Fruit fly (Drosophila melanogaster) whole organism, embryonic: ENCODE data around the gene Irc.

ENCODE experiments used
- Adf1 ChIP-seq: fragments of 200-800 bp; sonication (Bioruptor generic); IDR thresholded peaks from 2 replicates; pipeline ENCODE4 v1.3.6; 2022; ENCODE audit warnings: missing biosample characterization, missing genetic modification characterization
- Atf6 ChIP-seq: fragments of 200-800 bp; sonication (Bioruptor generic); IDR thresholded peaks from 2 replicates; pipeline ENCODE4 v1.3.6; 2022; ENCODE audit warnings: missing biosample characterization, missing genetic modification characterization
- CG11247 ChIP-seq: fragments of 200-800 bp; sonication (Bioruptor generic); IDR thresholded peaks from 2 replicates; pipeline ENCODE4 v1.3.6; 2022; ENCODE audit warnings: missing biosample characterization, missing genetic modification characterization
- CG11560 ChIP-seq: fragments of 200-800 bp; sonication (Bioruptor generic); IDR thresholded peaks from 3 replicates; pipeline ENCODE4 v1.3.6; 2022; ENCODE audit warnings: missing biosample characterization, missing genetic modification characterization
- CG11695 ChIP-seq: fragments of 200-800 bp; sonication (Bioruptor generic); IDR thresholded peaks from 3 replicates; pipeline ENCODE4 v1.3.6; 2022; ENCODE audit warnings: missing biosample characterization, missing genetic modification characterization
- CG12071 ChIP-seq: fragments of 200-800 bp; sonication (Bioruptor generic); optimal IDR thresholded peaks from 3 replicates; lab custom pipeline; 2018; ENCODE audit warnings: missing biosample characterization, mild to moderate bottlenecking, missing genetic modification characterization
- CG12299 ChIP-seq: fragments of 200-800 bp; sonication (Bioruptor generic); optimal IDR thresholded peaks from 2 replicates; lab custom pipeline; 2018; ENCODE audit warnings: missing biosample characterization, mild to moderate bottlenecking, missing genetic modification characterization
- CG13296 ChIP-seq: fragments of 200-800 bp; sonication (Bioruptor generic); optimal IDR thresholded peaks from 3 replicates; lab custom pipeline; 2018; ENCODE audit warnings: missing biosample characterization, mild to moderate bottlenecking, missing genetic modification characterization
- CG15601 ChIP-seq: fragments of 200-800 bp; sonication (Bioruptor generic); optimal IDR thresholded peaks from 3 replicates; lab custom pipeline; 2019; ENCODE audit warnings: missing biosample characterization, mild to moderate bottlenecking, missing genetic modification characterization, moderate library complexity
- CG16779 ChIP-seq: fragments of 200-800 bp; sonication (Bioruptor generic); IDR thresholded peaks from 2 replicates; pipeline ENCODE4 v1.3.6; 2022; ENCODE audit warnings: missing biosample characterization, missing genetic modification characterization
- CG2199 ChIP-seq: fragments of 200-800 bp; sonication (Bioruptor generic); IDR thresholded peaks from 3 replicates; pipeline ENCODE4 v1.3.6; 2022; ENCODE audit warnings: missing biosample characterization, missing genetic modification characterization
- CG3065 ChIP-seq: fragments of 200-800 bp; sonication (Bioruptor generic); optimal IDR thresholded peaks from 2 replicates; lab custom pipeline; 2016; ENCODE audit warnings: missing biosample characterization, missing genetic modification characterization
- CG6272 ChIP-seq: fragments of 200-800 bp; sonication (Bioruptor generic); IDR thresholded peaks from 2 replicates; pipeline ENCODE4 v1.3.6; 2022; ENCODE audit warnings: missing biosample characterization, missing genetic modification characterization
- CG6654 ChIP-seq: fragments of 200-800 bp; sonication (Bioruptor generic); optimal IDR thresholded peaks from 2 replicates; lab custom pipeline; 2017; ENCODE audit warnings: missing biosample characterization, mild to moderate bottlenecking, missing genetic modification characterization
- CG7928 ChIP-seq: fragments of 200-800 bp; sonication (Bioruptor generic); optimal IDR thresholded peaks from 2 replicates; lab custom pipeline; 2017; ENCODE audit warnings: missing biosample characterization, mild to moderate bottlenecking, missing genetic modification characterization
- CG7963 ChIP-seq: fragments of 200-800 bp; sonication (Bioruptor generic); IDR thresholded peaks from 3 replicates; pipeline ENCODE4 v1.3.6; 2022; ENCODE audit warnings: missing biosample characterization, missing genetic modification characterization; ENCODE audit not compliant: partially characterized antibody
- CG8290 ChIP-seq, 3 experiments: fragments of 200-800 bp; sonication (Bioruptor generic); optimal IDR thresholded peaks; 2 replicates each; lab custom pipeline; 2016 to 2019; ENCODE audit warnings: missing biosample characterization in 3 of 3, missing genetic modification characterization in 3 of 3, mild to moderate bottlenecking in 2 of 3, moderate library complexity in 1 of 3
- CTCF ChIP-seq: fragments of 200-800 bp; sonication (Bioruptor generic); optimal IDR thresholded peaks from 2 replicates; lab custom pipeline; 2017; ENCODE audit warnings: missing biosample characterization, mild to moderate bottlenecking, missing genetic modification characterization, moderate library complexity
- D19B ChIP-seq: fragments of 200-800 bp; sonication (Bioruptor generic); optimal IDR thresholded peaks from 2 replicates; lab custom pipeline; 2017; ENCODE audit warnings: missing biosample characterization, mild to moderate bottlenecking, missing genetic modification characterization
- Dbx ChIP-seq: fragments of 200-800 bp; sonication (Bioruptor generic); IDR thresholded peaks from 3 replicates; pipeline ENCODE4 v1.3.6; 2022; ENCODE audit warnings: missing biosample characterization, missing genetic modification characterization
- Dll ChIP-seq: fragments of 200-800 bp; sonication (Bioruptor generic); IDR thresholded peaks from 4 replicates; pipeline ENCODE4 v1.3.6; 2022; ENCODE audit warnings: missing biosample characterization, missing genetic modification characterization; ENCODE audit not compliant: partially characterized antibody
- Ets65A ChIP-seq: fragments of 200-800 bp; sonication (Bioruptor generic); peaks from one replicate; lab custom pipeline; 2016; ENCODE audit warnings: missing biosample characterization, missing genetic modification characterization
- GATAe ChIP-seq: fragments of 200-800 bp; sonication (Bioruptor generic); conservative IDR thresholded peaks from 2 replicates; pipeline ENCODE4 v1.3.6; 2022; ENCODE audit warnings: missing biosample characterization, missing genetic modification characterization
- H2.0 ChIP-seq: fragments of 200-800 bp; sonication (Bioruptor generic); IDR thresholded peaks from 2 replicates; pipeline ENCODE4 v1.3.6; 2022; ENCODE audit warnings: missing biosample characterization, missing genetic modification characterization
- Med ChIP-seq: fragments of 200-800 bp; sonication (Bioruptor generic); peaks from one replicate; lab custom pipeline; 2016; ENCODE audit warnings: missing biosample characterization, missing genetic modification characterization, mild to moderate bottlenecking, inconsistent platforms, moderate library complexity
- Nf-YB ChIP-seq: fragments of 200-800 bp; sonication (Bioruptor generic); optimal IDR thresholded peaks from 3 replicates; lab custom pipeline; 2019; ENCODE audit warnings: missing biosample characterization, mild to moderate bottlenecking, missing genetic modification characterization, moderate library complexity
- Nf-YC ChIP-seq: fragments of 200-800 bp; optimal IDR thresholded peaks from 3 replicates; lab custom pipeline; 2019; ENCODE audit warnings: missing biosample characterization, mild to moderate bottlenecking, missing genetic modification characterization, moderate library complexity
- Rfx ChIP-seq: fragments of 200-800 bp; sonication (Bioruptor generic); IDR thresholded peaks from 2 replicates; pipeline ENCODE4 v1.3.6; 2022; ENCODE audit warnings: missing biosample characterization, missing genetic modification characterization
- Rx ChIP-seq: fragments of 200-800 bp; sonication (Bioruptor generic); IDR thresholded peaks from 2 replicates; pipeline ENCODE4 v1.3.6; 2022; ENCODE audit warnings: missing biosample characterization, missing genetic modification characterization
- abd-A ChIP-seq: fragments of 200-800 bp; sonication (Bioruptor generic); optimal IDR thresholded peaks from 3 replicates; lab custom pipeline; 2019; ENCODE audit warnings: missing biosample characterization, mild to moderate bottlenecking, missing genetic modification characterization, moderate library complexity
- ap ChIP-seq: fragments of 200-800 bp; sonication (Bioruptor generic); IDR thresholded peaks from 2 replicates; pipeline ENCODE4 v1.3.6; 2022; ENCODE audit warnings: missing biosample characterization, missing genetic modification characterization
- ara ChIP-seq: fragments of 200-800 bp; sonication (Bioruptor generic); IDR thresholded peaks from 2 replicates; pipeline ENCODE4 v1.3.6; 2022; ENCODE audit warnings: missing biosample characterization, missing genetic modification characterization
- bab2 ChIP-seq: fragments of 200-800 bp; sonication (Bioruptor generic); optimal IDR thresholded peaks from 2 replicates; lab custom pipeline; 2016; ENCODE audit warnings: missing biosample characterization, missing genetic modification characterization
- chinmo ChIP-seq: fragments of 200-800 bp; sonication (Bioruptor generic); IDR thresholded peaks from 4 replicates; pipeline ENCODE4 v1.3.6; 2022; ENCODE audit warnings: missing biosample characterization, missing genetic modification characterization; ENCODE audit not compliant: partially characterized antibody
- ci ChIP-seq: fragments of 200-800 bp; sonication (Bioruptor generic); IDR thresholded peaks from 3 replicates; pipeline ENCODE4 v1.3.6; 2022; ENCODE audit warnings: missing biosample characterization, missing genetic modification characterization
- dimm ChIP-seq: fragments of 200-800 bp; sonication (Bioruptor generic); IDR thresholded peaks from 2 replicates; pipeline ENCODE4 v1.3.6; 2022; ENCODE audit warnings: missing biosample characterization, missing genetic modification characterization
- dmrt99B ChIP-seq: fragments of 200-800 bp; sonication (Bioruptor generic); optimal IDR thresholded peaks from 2 replicates; lab custom pipeline; 2018; ENCODE audit warnings: missing biosample characterization, mild to moderate bottlenecking, missing genetic modification characterization, moderate library complexity
- grn ChIP-seq: fragments of 200-800 bp; sonication (Bioruptor generic); optimal IDR thresholded peaks from 3 replicates; lab custom pipeline; 2017; ENCODE audit warnings: missing biosample characterization, missing genetic modification characterization
- lov ChIP-seq, 2 experiments: fragments of 200-800 bp in 1 of 2; fragments of >200 bp in 1 of 2; sonication (Bioruptor generic) in 1 of 2; IDR thresholded peaks in 1 of 2; optimal IDR thresholded peaks in 1 of 2; 2 replicates in 1 of 2; 3 replicates in 1 of 2; pipeline versions ENCODE4 v1.3.6 to Lab custom; 2017 to 2022; ENCODE audit warnings: missing biosample characterization in 1 of 2, missing genetic modification characterization in 1 of 2
- mam ChIP-seq: fragments of 200-800 bp; sonication (Bioruptor generic); optimal IDR thresholded peaks from 3 replicates; lab custom pipeline; 2016; ENCODE audit warnings: missing biosample characterization, missing genetic modification characterization
- mld ChIP-seq: fragments of 200-800 bp; sonication (Bioruptor generic); IDR thresholded peaks from 3 replicates; pipeline ENCODE4 v1.3.6; 2022; ENCODE audit warnings: missing biosample characterization, missing genetic modification characterization; ENCODE audit not compliant: partially characterized antibody
- prd ChIP-seq, 3 experiments: fragments of >200 bp in 2 of 3; fragments of 200-800 bp in 1 of 3; sonication (Bioruptor generic) in 1 of 3; optimal IDR thresholded peaks in 2 of 3; IDR thresholded peaks in 1 of 3; 2 replicates in 2 of 3; 3 replicates in 1 of 3; pipeline versions ENCODE4 v1.3.6 to Lab custom; 2017 to 2022; ENCODE audit warnings: missing biosample characterization in 1 of 3, missing genetic modification characterization in 1 of 3
- pros ChIP-seq: fragments of 200-800 bp; sonication (Bioruptor generic); optimal IDR thresholded peaks from 3 replicates; lab custom pipeline; 2019; ENCODE audit warnings: missing biosample characterization, mild to moderate bottlenecking, missing genetic modification characterization, moderate library complexity
- repo ChIP-seq: fragments of 200-800 bp; sonication (Bioruptor generic); optimal IDR thresholded peaks from 2 replicates; lab custom pipeline; 2016; ENCODE audit warnings: missing biosample characterization, missing genetic modification characterization
- row ChIP-seq: fragments of 200-800 bp; sonication (Bioruptor generic); IDR thresholded peaks from 3 replicates; pipeline ENCODE4 v1.3.6; 2022; ENCODE audit warnings: missing biosample characterization, missing genetic modification characterization
- schlank ChIP-seq: fragments of 200-800 bp; sonication (Bioruptor generic); optimal IDR thresholded peaks from 2 replicates; lab custom pipeline; 2018; ENCODE audit warnings: missing biosample characterization, mild to moderate bottlenecking, missing genetic modification characterization
- seq ChIP-seq: fragments of 200-800 bp; sonication (Bioruptor generic); IDR thresholded peaks from 2 replicates; pipeline ENCODE4 v1.3.6; 2022; ENCODE audit warnings: missing biosample characterization, missing genetic modification characterization
- sqz ChIP-seq: fragments of 200-800 bp; sonication (Bioruptor generic); optimal IDR thresholded peaks from 3 replicates; lab custom pipeline; 2018; ENCODE audit warnings: missing biosample characterization, mild to moderate bottlenecking, missing genetic modification characterization
- zfh1 ChIP-seq: fragments of 200-800 bp; sonication (Bioruptor generic); IDR thresholded peaks from 3 replicates; pipeline ENCODE4 v1.3.6; 2022; ENCODE audit warnings: missing biosample characterization, missing genetic modification characterization

The Irc gene

dm6 chr3R:16983001-16983400, 19.7 kb upstream of the Irc start:
- TF ChIP-seq Nf-YC (tag; lab: Kevin White, UChicago) (peak; percentile 96), chinmo (GFP tag; lab: Robert Waterston, UW) (0 out of 4 replicates have a peak, but pooled peaks have one; percentile 13), dimm (GFP tag; lab: Robert Waterston, UW) (no peak), seq (GFP tag; lab: Robert Waterston, UW) (peak; percentile 94), bab2 (GFP tag; lab: Kevin White, UChicago) (no peak), zfh1 (GFP tag; lab: Robert Waterston, UW) (0 out of 3 replicates have a peak, but pooled peaks have one; percentile 30), Med (GFP tag; lab: Kevin White, UChicago) (peak; percentile 45), Ets65A (GFP tag; lab: Kevin White, UChicago) (peak; percentile 23), Nf-YB (peak; percentile 96), abd-A (tag; lab: Kevin White, UChicago) (peak; percentile 75), Rfx (GFP tag; lab: Robert Waterston, UW) (peak; percentile 12; the same call in 1 of the 2 replicates)

dm6 chr3R:16984221-16984620, 18.5 kb upstream of the Irc start:
- TF ChIP-seq GATAe (GFP tag; lab: Robert Waterston, UW), result no peak
- no peak for TF ChIP-seq CG8290 (GFP tag; optimal IDR thresholded peaks at IDR 0.05; lab: Kevin White, UChicago)
- TF ChIP-seq CG8290 (tag; optimal IDR thresholded peaks at IDR 0.05; lab: Kevin White, UChicago), result no peak
- TF ChIP-seq ap (GFP tag; lab: Robert Waterston, UW), result no peak
- TF ChIP-seq CG6654 (GFP tag; lab: Kevin White, UChicago), result no peak
- no peak for TF ChIP-seq mld (GFP tag; lab: Robert Waterston, UW)
- no peak for TF ChIP-seq CG7928 (GFP tag; lab: Kevin White, UChicago)
- no peak for TF ChIP-seq grn (GFP tag; lab: Kevin White, UChicago)
- TF ChIP-seq Atf6 (GFP tag; lab: Robert Waterston, UW), result no peak
- TF ChIP-seq pros (GFP tag; lab: Kevin White, UChicago), result no peak
- TF ChIP-seq CG11247, result no peak
- TF ChIP-seq CG15601, result peak; percentile 98
- no peak for TF ChIP-seq ara (GFP tag; lab: Robert Waterston, UW)
- no peak for TF ChIP-seq repo (GFP tag; lab: Kevin White, UChicago)
- peak; percentile 13; the same call in 1 of the 3 replicates for TF ChIP-seq CG2199
- no peak for TF ChIP-seq ci
- no peak for TF ChIP-seq CG13296 (GFP tag; lab: Kevin White, UChicago)
- TF ChIP-seq Rx, result no peak
- TF ChIP-seq CTCF (GFP tag; lab: Kevin White, UChicago), result peak; percentile 20
- TF ChIP-seq sqz (GFP tag; lab: Kevin White, UChicago), result no peak
- TF ChIP-seq zfh1 (GFP tag; lab: Robert Waterston, UW), result no peak
- no peak for TF ChIP-seq CG12299
- TF ChIP-seq CG16779 (GFP tag; lab: Robert Waterston, UW), result no peak
- TF ChIP-seq schlank (tag; lab: Kevin White, UChicago), result no peak

- TF ChIP-seq lov (optimal IDR thresholded peaks at IDR 0.05; lab: Kevin White, UChicago) (no peak), lov (GFP tag; IDR thresholded peaks at IDR 0.05; lab: Robert Waterston, UW) (no peak), Adf1 (GFP tag; lab: Robert Waterston, UW) (no peak), prd (optimal IDR thresholded peaks at IDR 0.05; lab: Kevin White, UChicago) (no peak), prd (GFP tag; IDR thresholded peaks at IDR 0.05; lab: Robert Waterston, UW) (peak; percentile 37; the same call in 1 of the 3 replicates), CG3065 (GFP tag; lab: Kevin White, UChicago) (no peak), CG12071 (GFP tag; lab: Kevin White, UChicago) (no peak), mam (no peak), Nf-YB (no peak), Dll (GFP tag; lab: Robert Waterston, UW) (no peak), H2.0 (GFP tag; lab: Robert Waterston, UW) (no peak), CG6272 (no peak), D19B (GFP tag; lab: Kevin White, UChicago) (peak; percentile 82), Dbx (GFP tag; lab: Robert Waterston, UW) (no peak), CG11560 (no peak), CG11695 (GFP tag; lab: Robert Waterston, UW) (no peak), dmrt99B (tag; lab: Kevin White, UChicago) (peak; percentile 29), Med (GFP tag; lab: Kevin White, UChicago) (peak; percentile 78), CG7963 (GFP tag; lab: Robert Waterston, UW) (no peak), row (peak; percentile 45)
Measured at dm6 chr3R:16985547-16985946, 17.1 kb upstream of the Irc start.
